Fruit fly (Drosophila melanogaster): ENCODE measurements around the gene CG32107.

dm6 chr3L:12834526-12835213 is 26.4 kb downstream of the CG32107 start:
- TF ChIP-seq CG4496 (GFP tag; IDR thresholded peaks at IDR 0.05), result no peak
- TF ChIP-seq CG14655 (GFP tag; optimal IDR thresholded peaks at IDR 0.05), result no peak
- TF ChIP-seq Pif1B (GFP tag; optimal IDR thresholded peaks at IDR 0.05), result no peak
- TF ChIP-seq CG8159 (tag; optimal IDR thresholded peaks at IDR 0.05), result no peak
- TF ChIP-seq EcR (GFP tag; optimal IDR thresholded peaks at IDR 0.05), result no peak
- TF ChIP-seq CG9948 (tag; optimal IDR thresholded peaks at IDR 0.05), result no peak
- TF ChIP-seq D1 (tag; optimal IDR thresholded peaks at IDR 0.05), result no peak
- TF ChIP-seq Ets98B (GFP tag; IDR thresholded peaks at IDR 0.05), result no peak
- TF ChIP-seq CG17806 (tag; optimal IDR thresholded peaks at IDR 0.05), result no peak
- TF ChIP-seq CG12605 (GFP tag; IDR thresholded peaks at IDR 0.05), result no peak
- TF ChIP-seq rn (GFP tag; IDR thresholded peaks at IDR 0.05), result no peak
- TF ChIP-seq CG13204 (GFP tag; optimal IDR thresholded peaks at IDR 0.05), result no peak
- no peak for TF ChIP-seq CG8301 (tag; optimal IDR thresholded peaks at IDR 0.05)
- no peak for TF ChIP-seq gl (tag; optimal IDR thresholded peaks at IDR 0.05)

All from whole organism, pupa.